Worm (Caenorhabditis elegans) whole organism, midembryonic: ENCODE measurements around the gene F39G3.2.

Experiments
- T22C8.4 ChIP-seq: fragments of 200-800 bp; sonication (Bioruptor generic); IDR thresholded peaks from 2 replicates; pipeline ENCODE4 v1.3.6; 2022; ENCODE audit warnings: missing genetic modification characterization, missing compliant biosample characterization
- cog-1 ChIP-seq: sonication (generic microtip); optimal IDR thresholded peaks from 2 replicates; lab custom pipeline; 2016; ENCODE audit warnings: missing genetic modification characterization, missing compliant biosample characterization
- flt-1 ChIP-seq: fragments of 200-800 bp; sonication (Bioruptor generic); IDR thresholded peaks from 2 replicates; pipeline ENCODE4 v1.3.6; 2022; ENCODE audit warnings: missing genetic modification characterization, missing compliant biosample characterization
- klf-2 ChIP-seq: fragments of 200-800 bp; sonication (Bioruptor generic); conservative IDR thresholded peaks from 2 replicates; pipeline ENCODE4 v1.3.6; 2022; ENCODE audit warnings: missing genetic modification reagents, missing genetic modification characterization, missing compliant biosample characterization
- med-1 ChIP-seq: sonication (generic microtip); optimal IDR thresholded peaks from 2 replicates; lab custom pipeline; 2017; ENCODE audit warnings: missing genetic modification characterization, mild to moderate bottlenecking, missing compliant biosample characterization, antibody characterized with exemption, missing genetic modification reagents; ENCODE audit not compliant: insufficient read depth
- ref-1 ChIP-seq: fragments of 200-800 bp; sonication (Bioruptor generic); conservative IDR thresholded peaks from 2 replicates; pipeline ENCODE4 v1.3.6; 2022; ENCODE audit warnings: missing genetic modification reagents, missing genetic modification characterization, missing compliant biosample characterization
- tab-1 ChIP-seq: fragments of 200-800 bp; sonication (Bioruptor generic); IDR thresholded peaks from 2 replicates; pipeline ENCODE4 v1.3.6; 2022; ENCODE audit warnings: missing genetic modification characterization, missing compliant biosample characterization
- ztf-23 ChIP-seq: fragments of 200-800 bp; sonication (Bioruptor generic); IDR thresholded peaks from 2 replicates; pipeline ENCODE4 v1.3.6; 2022; ENCODE audit warnings: missing genetic modification reagents, missing genetic modification characterization, missing compliant biosample characterization
- ztf-29 ChIP-seq: fragments of 200-800 bp; sonication (Bioruptor generic); IDR thresholded peaks from 2 replicates; pipeline ENCODE4 v1.3.6; 2022; ENCODE audit warnings: missing genetic modification reagents, missing genetic modification characterization, missing compliant biosample characterization

The F39G3.2 gene

ce11 chrV:4737727-4738126 lies at the start of gene F39G3.2:
Gene F39G3.2, plus strand, starts transcription at chrV:4737831.
- TF ChIP-seq T22C8.4 (GFP tag; lab: Robert Waterston, UW) (no peak), cog-1 (tag; lab: Kevin White, UChicago) (no peak), ztf-29 (GFP tag; lab: Robert Waterston, UW) (no peak), tab-1 (GFP tag; lab: Robert Waterston, UW) (no peak), flt-1 (GFP tag; lab: Robert Waterston, UW) (no peak), med-1 (GFP tag; lab: Kevin White, UChicago) (no peak), ref-1 (GFP tag; lab: Robert Waterston, UW) (no peak), ztf-23 (no peak), klf-2 (GFP tag; lab: Robert Waterston, UW) (no peak)

ce11 chrV:4687944-4688505 lies 49.6 kb upstream of the F39G3.2 start, which contains the start of gene K03B4.2:
Gene K03B4.2, plus strand, starts transcription at chrV:4687994.
- TF ChIP-seq klf-2 (GFP tag; lab: Robert Waterston, UW): no peak
- no peak for TF ChIP-seq ref-1 (GFP tag; lab: Robert Waterston, UW)
- TF ChIP-seq flt-1 (GFP tag; lab: Robert Waterston, UW): no peak

- TF ChIP-seq med-1 (GFP tag; lab: Kevin White, UChicago) (no peak), ztf-23 (no peak), ztf-29 (GFP tag; lab: Robert Waterston, UW) (no peak), klf-2 (GFP tag; lab: Robert Waterston, UW) (no peak), cog-1 (tag; lab: Kevin White, UChicago) (no peak), T22C8.4 (GFP tag; lab: Robert Waterston, UW) (no peak), flt-1 (GFP tag; lab: Robert Waterston, UW) (no peak), tab-1 (GFP tag; lab: Robert Waterston, UW) (no peak), ref-1 (GFP tag; lab: Robert Waterston, UW) (no peak)
Measured at ce11 chrV:4689234-4689633, 48.4 kb upstream of the F39G3.2 start, which contains the start of gene K03B4.1. Gene K03B4.1, plus strand, starts transcription at chrV:4689330.

ce11 chrV:4691657-4692056 lies 46.0 kb upstream of the F39G3.2 start:
- TF ChIP-seq med-1 (GFP tag; lab: Kevin White, UChicago): no peak
- TF ChIP-seq ref-1 (GFP tag; lab: Robert Waterston, UW): no peak
- no peak for TF ChIP-seq ztf-29 (GFP tag; lab: Robert Waterston, UW)
- TF ChIP-seq flt-1 (GFP tag; lab: Robert Waterston, UW): no peak
- no peak for TF ChIP-seq cog-1 (tag; lab: Kevin White, UChicago)
- no peak for TF ChIP-seq ztf-23
- TF ChIP-seq T22C8.4 (GFP tag; lab: Robert Waterston, UW): no peak
- TF ChIP-seq klf-2 (GFP tag; lab: Robert Waterston, UW): no peak
- no peak for TF ChIP-seq tab-1 (GFP tag; lab: Robert Waterston, UW)

- no peak for TF ChIP-seq med-1 (GFP tag; lab: Kevin White, UChicago)
- TF ChIP-seq cog-1 (tag; lab: Kevin White, UChicago): no peak
- no peak for TF ChIP-seq T22C8.4 (GFP tag; lab: Robert Waterston, UW)
- no peak for TF ChIP-seq klf-2 (GFP tag; lab: Robert Waterston, UW)
- TF ChIP-seq ref-1 (GFP tag; lab: Robert Waterston, UW): no peak
Measured at ce11 chrV:4692382-4693281, 45.0 kb upstream of the F39G3.2 start, which contains the start of gene cpg-8. Gene cpg-8, minus strand, starts transcription at chrV:4692432.

- TF ChIP-seq ztf-23 (no peak), flt-1 (GFP tag; lab: Robert Waterston, UW) (no peak), med-1 (GFP tag; lab: Kevin White, UChicago) (no peak), ref-1 (GFP tag; lab: Robert Waterston, UW) (no peak), ztf-29 (GFP tag; lab: Robert Waterston, UW) (no peak), tab-1 (GFP tag; lab: Robert Waterston, UW) (no peak), T22C8.4 (GFP tag; lab: Robert Waterston, UW) (no peak), klf-2 (GFP tag; lab: Robert Waterston, UW) (no peak)
Measured at ce11 chrV:4693282-4693588, 44.4 kb upstream of the F39G3.2 start.

ce11 chrV:4694466-4695092 lies 43.1 kb upstream of the F39G3.2 start:
- TF ChIP-seq cog-1 (tag; lab: Kevin White, UChicago) (no peak), ztf-23 (no peak), ztf-29 (GFP tag; lab: Robert Waterston, UW) (no peak), med-1 (GFP tag; lab: Kevin White, UChicago) (no peak), ref-1 (GFP tag; lab: Robert Waterston, UW) (no peak), klf-2 (GFP tag; lab: Robert Waterston, UW) (no peak), tab-1 (GFP tag; lab: Robert Waterston, UW) (no peak), T22C8.4 (GFP tag; lab: Robert Waterston, UW) (no peak), flt-1 (GFP tag; lab: Robert Waterston, UW) (no peak)

ce11 chrV:4698675-4699074 lies 39.0 kb upstream of the F39G3.2 start:
- TF ChIP-seq med-1 (GFP tag; lab: Kevin White, UChicago): no peak
- TF ChIP-seq flt-1 (GFP tag; lab: Robert Waterston, UW): no peak
- TF ChIP-seq ztf-23: no peak
- TF ChIP-seq klf-2 (GFP tag; lab: Robert Waterston, UW): no peak
- no peak for TF ChIP-seq tab-1 (GFP tag; lab: Robert Waterston, UW)
- TF ChIP-seq cog-1 (tag; lab: Kevin White, UChicago): no peak
- no peak for TF ChIP-seq T22C8.4 (GFP tag; lab: Robert Waterston, UW)
